Fruit fly (Drosophila melanogaster) whole organism, embryonic: Measurements from ENCODE around the gene CG15891.

Experiments used
- CG10431 ChIP-seq: fragments of 200-800 bp; sonication (Bioruptor generic); optimal IDR thresholded peaks from 3 replicates; lab custom pipeline; 2018; ENCODE audit warnings: missing biosample characterization, mild to moderate bottlenecking, missing genetic modification characterization
- CG10979 ChIP-seq: fragments of 200-800 bp; sonication (Bioruptor generic); optimal IDR thresholded peaks from 2 replicates; lab custom pipeline; 2018; ENCODE audit warnings: missing biosample characterization, mild to moderate bottlenecking, missing genetic modification characterization, moderate library complexity
- CG12744 ChIP-seq: fragments of 200-800 bp; sonication (Bioruptor generic); optimal IDR thresholded peaks from 2 replicates; lab custom pipeline; 2016; ENCODE audit warnings: missing biosample characterization, missing genetic modification characterization
- CG15479 ChIP-seq: fragments of 200-800 bp; sonication (Bioruptor generic); optimal IDR thresholded peaks from 3 replicates; lab custom pipeline; 2019; ENCODE audit warnings: missing biosample characterization, mild to moderate bottlenecking, missing genetic modification characterization, moderate library complexity
- CG15514 ChIP-seq: fragments of 200-800 bp; sonication (Bioruptor generic); optimal IDR thresholded peaks from 3 replicates; lab custom pipeline; 2017; ENCODE audit warnings: missing biosample characterization, missing genetic modification characterization, mild to moderate bottlenecking, moderate library complexity, missing genetic modification reagents
- CG1647 ChIP-seq: fragments of 200-800 bp; sonication (Bioruptor generic); optimal IDR thresholded peaks from 3 replicates; lab custom pipeline; 2016; ENCODE audit warnings: missing biosample characterization, missing genetic modification characterization
- CG17359 ChIP-seq: fragments of 200-800 bp; sonication (Bioruptor generic); optimal IDR thresholded peaks from 3 replicates; lab custom pipeline; 2018; ENCODE audit warnings: missing biosample characterization, mild to moderate bottlenecking, missing genetic modification characterization, moderate library complexity
- CG18476 ChIP-seq: fragments of 200-800 bp; sonication (Bioruptor generic); optimal IDR thresholded peaks from 2 replicates; lab custom pipeline; 2016; ENCODE audit warnings: missing biosample characterization, mild to moderate bottlenecking, missing genetic modification characterization
- CG2129 ChIP-seq: fragments of 200-800 bp; sonication (Bioruptor generic); IDR thresholded peaks from 2 replicates; pipeline ENCODE4 v1.3.6; 2022; ENCODE audit warnings: missing biosample characterization, missing genetic modification characterization; ENCODE audit not compliant: partially characterized antibody
- CG2202 ChIP-seq: fragments of 200-800 bp; sonication (Bioruptor generic); optimal IDR thresholded peaks from 2 replicates; lab custom pipeline; 2018; ENCODE audit warnings: missing biosample characterization, mild to moderate bottlenecking, missing genetic modification characterization
- CG2712 ChIP-seq: fragments of 200-800 bp; optimal IDR thresholded peaks from 3 replicates; lab custom pipeline; 2019; ENCODE audit warnings: missing biosample characterization, mild to moderate bottlenecking, missing genetic modification characterization, moderate library complexity
- CG31224 ChIP-seq: fragments of 200-800 bp; sonication (Bioruptor generic); IDR thresholded peaks from 2 replicates; pipeline ENCODE4 v1.3.6; 2022; ENCODE audit warnings: missing biosample characterization, missing genetic modification characterization
- CG43689 ChIP-seq: fragments of 200-800 bp; sonication (Bioruptor generic); IDR thresholded peaks from 2 replicates; pipeline ENCODE4 v1.3.6; 2022; ENCODE audit warnings: missing biosample characterization, missing genetic modification characterization
- CG4707 ChIP-seq: fragments of 200-800 bp; sonication (Bioruptor generic); optimal IDR thresholded peaks from 2 replicates; lab custom pipeline; 2018; ENCODE audit warnings: missing biosample characterization, mild to moderate bottlenecking, missing genetic modification characterization, moderate library complexity
- CG5245 ChIP-seq: fragments of 200-800 bp; sonication (Bioruptor generic); optimal IDR thresholded peaks from 3 replicates; lab custom pipeline; 2016; ENCODE audit warnings: missing biosample characterization, missing genetic modification characterization
- CG6175 ChIP-seq: fragments of 200-800 bp; sonication (Bioruptor generic); IDR thresholded peaks from 3 replicates; pipeline ENCODE4 v1.3.6; 2022; ENCODE audit warnings: missing biosample characterization, missing genetic modification characterization
- CG7963 ChIP-seq: fragments of 200-800 bp; sonication (Bioruptor generic); IDR thresholded peaks from 3 replicates; pipeline ENCODE4 v1.3.6; 2022; ENCODE audit warnings: missing biosample characterization, missing genetic modification characterization; ENCODE audit not compliant: partially characterized antibody
- CG7987 ChIP-seq: fragments of 200-800 bp; sonication (Bioruptor generic); optimal IDR thresholded peaks from 2 replicates; lab custom pipeline; 2018; ENCODE audit warnings: missing biosample characterization, mild to moderate bottlenecking, missing genetic modification characterization, moderate library complexity
- CG8089 ChIP-seq: fragments of 200-800 bp; sonication (Bioruptor generic); optimal IDR thresholded peaks from 3 replicates; lab custom pipeline; 2016; ENCODE audit warnings: missing biosample characterization, missing genetic modification characterization
- D ChIP-seq, 2 experiments: fragments of 200-800 bp in 1 of 2; fragments of >200 bp in 1 of 2; sonication (Bioruptor generic) in 1 of 2; optimal IDR thresholded peaks; 2 replicates in 1 of 2; 3 replicates in 1 of 2; lab custom pipeline; 2017; ENCODE audit warnings: mild to moderate bottlenecking in 1 of 2, missing biosample characterization in 1 of 2, missing genetic modification characterization in 1 of 2, missing genetic modification reagents in 1 of 2
- D19B ChIP-seq: fragments of 200-800 bp; sonication (Bioruptor generic); optimal IDR thresholded peaks from 2 replicates; lab custom pipeline; 2017; ENCODE audit warnings: missing biosample characterization, mild to moderate bottlenecking, missing genetic modification characterization
- Dek ChIP-seq: fragments of 200-800 bp; sonication (Bioruptor generic); optimal IDR thresholded peaks from 3 replicates; lab custom pipeline; 2019; ENCODE audit warnings: missing biosample characterization, mild to moderate bottlenecking, missing genetic modification characterization, moderate library complexity
- Doc2 ChIP-seq: fragments of 200-800 bp; sonication (Bioruptor generic); IDR thresholded peaks from 2 replicates; pipeline ENCODE4 v1.3.6; 2022; ENCODE audit warnings: missing biosample characterization, missing genetic modification characterization
- E2f2 ChIP-seq: fragments of 200-800 bp; sonication (Bioruptor generic); IDR thresholded peaks from 2 replicates; pipeline ENCODE4 v1.3.6; 2022; ENCODE audit warnings: missing biosample characterization, missing genetic modification characterization
- Elba2 ChIP-seq: fragments of 200-800 bp; sonication (Bioruptor generic); optimal IDR thresholded peaks from 3 replicates; lab custom pipeline; 2016; ENCODE audit warnings: missing biosample characterization, missing genetic modification characterization
- HHEX ChIP-seq: fragments of 200-800 bp; sonication (Bioruptor generic); optimal IDR thresholded peaks from 3 replicates; lab custom pipeline; 2017; ENCODE audit warnings: missing biosample characterization, mild to moderate bottlenecking, missing genetic modification characterization, missing genetic modification reagents
- Lim3 ChIP-seq: fragments of 200-800 bp; sonication (Bioruptor generic); IDR thresholded peaks from 2 replicates; pipeline ENCODE4 v1.3.6; 2022; ENCODE audit warnings: missing biosample characterization, missing genetic modification characterization
- Meics ChIP-seq: fragments of 200-800 bp; sonication (Bioruptor generic); optimal IDR thresholded peaks from 2 replicates; lab custom pipeline; 2017; ENCODE audit warnings: missing biosample characterization, mild to moderate bottlenecking, missing genetic modification characterization
- Myb ChIP-seq: fragments of 200-800 bp; sonication (Bioruptor generic); optimal IDR thresholded peaks from 2 replicates; lab custom pipeline; 2016; ENCODE audit warnings: missing biosample characterization, missing genetic modification characterization
- Nf-YA ChIP-seq: fragments of 200-800 bp; sonication (Bioruptor generic); IDR thresholded peaks from 2 replicates; pipeline ENCODE4 v1.3.6; 2022; ENCODE audit warnings: missing biosample characterization, missing genetic modification characterization
- Six4 ChIP-seq: fragments of 200-800 bp; sonication (Bioruptor generic); optimal IDR thresholded peaks from 2 replicates; lab custom pipeline; 2016; ENCODE audit warnings: missing biosample characterization, missing genetic modification characterization
- Sox102F ChIP-seq: fragments of 200-800 bp; sonication (Bioruptor generic); optimal IDR thresholded peaks from 2 replicates; lab custom pipeline; 2018; ENCODE audit warnings: missing biosample characterization, mild to moderate bottlenecking, missing genetic modification characterization, moderate library complexity
- Usf ChIP-seq: fragments of 200-800 bp; sonication (Bioruptor generic); optimal IDR thresholded peaks from 2 replicates; lab custom pipeline; 2017; ENCODE audit warnings: missing genotype, missing biosample characterization, missing genetic modification characterization
- YL-1 ChIP-seq: fragments of 200-800 bp; sonication (Bioruptor generic); optimal IDR thresholded peaks from 3 replicates; lab custom pipeline; 2017; ENCODE audit warnings: missing biosample characterization, mild to moderate bottlenecking, missing genetic modification characterization
- cg ChIP-seq: fragments of 200-800 bp; sonication (Bioruptor generic); optimal IDR thresholded peaks from 3 replicates; lab custom pipeline; 2019; ENCODE audit warnings: missing biosample characterization, mild to moderate bottlenecking, missing genetic modification characterization, moderate library complexity
- crc ChIP-seq: fragments of 200-800 bp; sonication (Bioruptor generic); optimal IDR thresholded peaks from 2 replicates; lab custom pipeline; 2016; ENCODE audit warnings: missing biosample characterization, missing genetic modification characterization
- disco-r ChIP-seq: fragments of 200-800 bp; sonication (Bioruptor generic); optimal IDR thresholded peaks from 2 replicates; lab custom pipeline; 2016; ENCODE audit warnings: missing biosample characterization, missing genetic modification characterization
- dpn ChIP-seq, 2 experiments: fragments of 200-800 bp; sonication (Bioruptor generic); optimal IDR thresholded peaks; 3 replicates each; lab custom pipeline; 2016; ENCODE audit warnings: missing biosample characterization in 2 of 2, missing genetic modification characterization in 2 of 2
- esg ChIP-seq: fragments of 200-800 bp; sonication (Bioruptor generic); conservative IDR thresholded peaks from 2 replicates; pipeline ENCODE4 v1.3.6; 2022; ENCODE audit warnings: missing biosample characterization, missing genetic modification characterization
- eve ChIP-seq, 2 experiments: fragments of >200 bp; optimal IDR thresholded peaks; 2 replicates each; lab custom pipeline; 2017; ENCODE audit warnings: missing biosample characterization in 2 of 2, missing genetic modification characterization in 2 of 2
- fu2 ChIP-seq: fragments of 200-800 bp; sonication (Bioruptor generic); optimal IDR thresholded peaks from 2 replicates; lab custom pipeline; 2016; ENCODE audit warnings: missing biosample characterization, missing genetic modification characterization
- ind ChIP-seq: fragments of 200-800 bp; sonication (Bioruptor generic); optimal IDR thresholded peaks from 3 replicates; lab custom pipeline; 2016; ENCODE audit warnings: missing biosample characterization, missing genetic modification characterization
- kah ChIP-seq: fragments of 200-800 bp; sonication (Bioruptor generic); optimal IDR thresholded peaks from 2 replicates; lab custom pipeline; 2018; ENCODE audit warnings: missing biosample characterization, mild to moderate bottlenecking, missing genetic modification characterization
- pfk ChIP-seq: fragments of 200-800 bp; sonication (Bioruptor generic); optimal IDR thresholded peaks from 2 replicates; lab custom pipeline; 2018; ENCODE audit warnings: missing biosample characterization, mild to moderate bottlenecking, missing genetic modification characterization, moderate library complexity
- psq ChIP-seq: fragments of 200-800 bp; sonication (Bioruptor generic); optimal IDR thresholded peaks from 2 replicates; lab custom pipeline; 2017; ENCODE audit warnings: missing biosample characterization, missing genetic modification characterization
- pum ChIP-seq: fragments of 200-800 bp; sonication (Bioruptor generic); optimal IDR thresholded peaks from 2 replicates; lab custom pipeline; 2016; ENCODE audit warnings: missing biosample characterization, missing genetic modification characterization
- seq ChIP-seq: fragments of 200-800 bp; sonication (Bioruptor generic); IDR thresholded peaks from 2 replicates; pipeline ENCODE4 v1.3.6; 2022; ENCODE audit warnings: missing biosample characterization, missing genetic modification characterization
- slou ChIP-seq: fragments of 200-800 bp; sonication (Bioruptor generic); optimal IDR thresholded peaks from 3 replicates; lab custom pipeline; 2016; ENCODE audit warnings: missing biosample characterization, missing genetic modification characterization
- yki ChIP-seq: fragments of >200 bp; optimal IDR thresholded peaks from 3 replicates; lab custom pipeline; 2018
- zen2 ChIP-seq: fragments of 200-800 bp; sonication (Bioruptor generic); IDR thresholded peaks from 3 replicates; pipeline ENCODE4 v1.3.6; 2022; ENCODE audit warnings: missing biosample characterization, missing genetic modification characterization; ENCODE audit not compliant: partially characterized antibody

CG15891 gene

DNA sequence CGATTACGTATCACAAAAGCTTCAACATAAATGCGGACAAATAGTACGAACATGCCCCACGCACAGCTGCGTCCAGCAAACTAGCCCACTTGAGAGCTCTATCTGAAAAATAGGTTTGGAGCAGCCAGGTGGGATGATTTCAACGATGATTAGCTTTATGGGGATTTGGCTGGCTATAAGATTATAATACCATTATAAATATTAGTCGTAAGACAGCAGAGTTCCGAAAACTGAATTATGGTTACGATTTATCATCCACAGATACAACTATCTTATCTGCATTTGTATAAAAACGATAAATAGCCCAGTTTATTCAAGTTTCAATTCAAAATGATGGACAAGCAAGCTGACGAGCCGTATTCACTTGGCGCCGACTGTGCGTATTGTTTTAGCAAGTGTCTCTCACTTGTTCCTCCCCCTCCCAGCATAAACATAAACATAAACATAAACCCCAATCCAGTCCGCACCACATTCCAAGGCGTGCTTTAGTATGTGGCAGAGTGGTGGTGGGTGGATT is 31.5 kb downstream of the CG15891 start (continued):
- TF ChIP-seq D (optimal IDR thresholded peaks at IDR 0.05; lab: Kevin White, UChicago) (no peak), D (GFP tag; optimal IDR thresholded peaks at IDR 0.05; lab: Kevin White, UChicago) (peak; percentile 74), seq (GFP tag; lab: Robert Waterston, UW) (peak; percentile 82), disco-r (GFP tag; lab: Kevin White, UChicago) (no peak), CG7987 (GFP tag; lab: Kevin White, UChicago) (peak; percentile 44), CG12744 (GFP tag; lab: Kevin White, UChicago) (peak; percentile 49), D19B (GFP tag; lab: Kevin White, UChicago) (peak; percentile 74), CG17359 (peak; percentile 75), YL-1 (GFP tag; lab: Kevin White, UChicago) (peak; percentile 43), Dek (tag; lab: Kevin White, UChicago) (peak; percentile 51), fu2 (GFP tag; lab: Kevin White, UChicago) (peak; percentile 32), crc (peak; percentile 43), Sox102F (GFP tag; lab: Kevin White, UChicago) (peak; percentile 76), CG1647 (GFP tag; lab: Kevin White, UChicago) (peak; percentile 59), esg (GFP tag; lab: Robert Waterston, UW) (peak; percentile 71), CG8089 (GFP tag; lab: Kevin White, UChicago) (no peak), CG31224 (GFP tag; lab: Robert Waterston, UW) (peak; percentile 52), Elba2 (GFP tag; lab: Kevin White, UChicago) (no peak), dpn (GFP tag; optimal IDR thresholded peaks at IDR 0.05; lab: Kevin White, UChicago) (peak; percentile 42 to 63), pum (GFP tag; lab: Kevin White, UChicago) (peak; percentile 24), kah (GFP tag; lab: Kevin White, UChicago) (peak; percentile 42), eve (GFP tag; optimal IDR thresholded peaks at IDR 0.05; lab: Kevin White, UChicago) (no peak), CG15479 (no peak), Six4 (GFP tag; lab: Kevin White, UChicago) (peak; percentile 46), CG4707 (GFP tag; lab: Kevin White, UChicago) (no peak), HHEX (GFP tag; lab: Kevin White, UChicago) (peak; percentile 82), CG5245 (GFP tag; lab: Kevin White, UChicago) (peak; percentile 38), CG15514 (GFP tag; lab: Kevin White, UChicago) (peak; percentile 72), CG2202 (tag; lab: Kevin White, UChicago) (no peak), Doc2 (GFP tag; lab: Robert Waterston, UW) (no peak), CG43689 (0 out of 2 replicates have a peak, but pooled peaks have one; percentile 20), Nf-YA (peak; percentile 48; the same call in 1 of the 2 replicates), slou (no peak), Usf (peak; percentile 34), CG6175 (GFP tag; lab: Robert Waterston, UW) (peak; percentile 45; the same call in 1 of the 3 replicates), E2f2 (GFP tag; lab: Robert Waterston, UW) (peak; percentile 42; the same call in 1 of the 2 replicates), CG10431 (GFP tag; lab: Kevin White, UChicago) (no peak), psq (GFP tag; lab: Kevin White, UChicago) (no peak), zen2 (GFP tag; lab: Robert Waterston, UW) (no peak), Myb (GFP tag; lab: Kevin White, UChicago) (no peak), Lim3 (no peak), Meics (GFP tag; lab: Kevin White, UChicago) (peak; percentile 89), cg (no peak), CG18476 (peak; percentile 79), CG7963 (GFP tag; lab: Robert Waterston, UW) (no peak), yki (lab: Kevin White, UChicago) (no peak), ind (GFP tag; lab: Kevin White, UChicago) (peak; percentile 73), CG2712 (tag; lab: Kevin White, UChicago) (peak; percentile 77), CG2129 (GFP tag; lab: Robert Waterston, UW) (no peak), pfk (GFP tag; lab: Kevin White, UChicago) (peak; percentile 22), CG10979 (tag; lab: Kevin White, UChicago) (peak; percentile 69)
